Worm (Caenorhabditis elegans): ENCODE data around the gene fip-5.

fip-5 gene

DNA sequence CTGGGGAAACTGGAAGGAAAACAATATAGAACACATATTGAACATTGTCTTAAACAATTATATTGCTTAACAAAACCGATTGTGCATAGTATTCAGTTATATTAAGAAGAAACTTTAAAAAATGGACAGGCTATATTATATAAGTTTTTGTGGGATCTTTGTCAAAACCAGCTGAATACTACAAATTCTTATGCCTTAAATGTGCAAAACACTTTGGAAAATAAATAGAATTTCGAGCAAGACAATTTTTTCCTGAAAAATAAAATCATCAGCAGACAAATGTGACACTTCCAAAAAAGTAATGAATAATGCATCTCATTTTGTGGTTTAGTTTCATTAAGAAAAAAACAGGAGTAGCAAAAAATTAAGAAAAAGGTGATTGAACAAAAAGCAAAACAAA lies 5.1 kb upstream of the fip-5 start:
- TF ChIP-seq tab-1 (GFP tag; IDR thresholded peaks at IDR 0.05) (no peak), flt-1 (GFP tag; IDR thresholded peaks at IDR 0.05) (no peak), klf-2 (GFP tag; conservative IDR thresholded peaks at IDR 0.05) (no peak), ref-1 (GFP tag; conservative IDR thresholded peaks at IDR 0.05) (no peak), med-1 (GFP tag; optimal IDR thresholded peaks at IDR 0.05; ENCODE audit: insufficient read depth) (no peak), ztf-23 (GFP tag; IDR thresholded peaks at IDR 0.05) (no peak), T22C8.4 (GFP tag; IDR thresholded peaks at IDR 0.05) (no peak), ztf-29 (GFP tag; IDR thresholded peaks at IDR 0.05) (no peak), cog-1 (tag; optimal IDR thresholded peaks at IDR 0.05) (no peak)

DNA sequence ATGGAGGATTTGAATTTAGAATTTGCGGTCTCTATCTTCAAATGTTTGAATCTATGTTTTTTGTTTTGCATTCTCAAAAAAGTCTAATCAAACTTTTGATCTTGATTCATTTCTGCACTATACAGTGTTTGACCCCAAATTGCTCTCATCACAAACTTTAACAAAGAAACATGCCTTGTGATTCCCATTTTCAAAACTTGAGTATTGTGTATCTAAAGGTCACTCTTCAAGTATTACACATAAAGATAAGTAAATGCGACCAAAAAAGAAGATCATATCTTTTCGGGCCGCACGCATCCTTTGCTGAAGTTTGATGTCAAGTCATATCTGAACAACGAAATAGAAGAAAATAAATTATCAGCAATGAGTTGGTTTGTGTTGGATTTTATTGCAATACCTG lies 621 bp upstream of the fip-5 start:
- no peak for TF ChIP-seq tab-1 (GFP tag; IDR thresholded peaks at IDR 0.05)
- TF ChIP-seq ztf-23 (GFP tag; IDR thresholded peaks at IDR 0.05): no peak
- no peak for TF ChIP-seq cog-1 (tag; optimal IDR thresholded peaks at IDR 0.05)
- no peak for TF ChIP-seq med-1 (GFP tag; optimal IDR thresholded peaks at IDR 0.05; ENCODE audit: insufficient read depth)
- TF ChIP-seq flt-1 (GFP tag; IDR thresholded peaks at IDR 0.05): no peak
- TF ChIP-seq ztf-29 (GFP tag; IDR thresholded peaks at IDR 0.05): no peak
- TF ChIP-seq T22C8.4 (GFP tag; IDR thresholded peaks at IDR 0.05): no peak
- no peak for TF ChIP-seq klf-2 (GFP tag; conservative IDR thresholded peaks at IDR 0.05)
- no peak for TF ChIP-seq ref-1 (GFP tag; conservative IDR thresholded peaks at IDR 0.05)

DNA sequence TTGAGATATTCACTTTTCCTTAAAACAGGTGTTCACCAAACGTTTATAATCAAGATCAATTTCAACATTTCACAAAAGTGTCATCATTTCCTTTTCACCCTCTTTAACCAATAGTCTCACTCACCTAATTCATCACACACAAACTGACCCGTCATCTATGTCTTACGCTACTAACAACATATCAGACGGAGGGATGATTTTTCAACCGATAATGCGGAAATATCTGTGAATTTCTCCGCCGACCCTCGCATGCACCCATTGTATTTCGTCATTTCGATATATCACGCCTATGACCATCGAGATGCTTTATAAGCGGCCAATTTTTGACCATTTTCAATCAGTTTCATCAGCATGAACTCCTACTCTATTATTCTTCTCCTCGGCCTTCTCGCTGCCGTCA lies 1.6 kb downstream of the fip-5 start, which contains the start of gene fipr-21:
Gene fipr-21 (plus strand): TSS at position 352 of the 400 bp plus-strand sequence.
- TF ChIP-seq tab-1 (GFP tag; IDR thresholded peaks at IDR 0.05) (no peak), ref-1 (GFP tag; conservative IDR thresholded peaks at IDR 0.05) (no peak), med-1 (GFP tag; optimal IDR thresholded peaks at IDR 0.05; ENCODE audit: insufficient read depth) (no peak), cog-1 (tag; optimal IDR thresholded peaks at IDR 0.05) (no peak), ztf-23 (GFP tag; IDR thresholded peaks at IDR 0.05) (no peak), T22C8.4 (GFP tag; IDR thresholded peaks at IDR 0.05) (no peak), ztf-29 (GFP tag; IDR thresholded peaks at IDR 0.05) (no peak), klf-2 (GFP tag; conservative IDR thresholded peaks at IDR 0.05) (no peak), flt-1 (GFP tag; IDR thresholded peaks at IDR 0.05) (no peak)

DNA sequence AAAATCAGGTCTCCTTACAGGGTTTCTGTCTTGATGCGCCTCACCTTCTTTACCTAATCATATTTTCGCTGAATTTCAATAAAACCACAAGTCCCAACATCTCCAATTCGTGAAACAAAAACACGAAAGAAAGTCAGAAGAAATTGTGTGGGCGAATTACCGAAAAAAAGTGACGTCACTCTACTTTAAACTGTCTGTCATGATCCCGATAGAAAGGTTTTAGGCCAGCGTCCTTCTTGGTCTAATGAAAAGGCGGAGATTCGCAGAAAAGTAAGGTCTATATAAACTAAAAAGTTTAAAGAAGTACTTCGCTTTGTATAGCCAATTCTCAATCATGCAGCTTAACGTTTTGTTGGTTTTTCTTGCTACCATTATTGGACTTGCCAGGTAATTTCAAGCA lies 3.7 kb downstream of the fip-5 start, which contains the start of gene cnc-8:
Gene cnc-8 (plus strand): TSS at position 307 of the 400 bp plus-strand sequence.
- no peak for TF ChIP-seq ref-1 (GFP tag; conservative IDR thresholded peaks at IDR 0.05)

DNA sequence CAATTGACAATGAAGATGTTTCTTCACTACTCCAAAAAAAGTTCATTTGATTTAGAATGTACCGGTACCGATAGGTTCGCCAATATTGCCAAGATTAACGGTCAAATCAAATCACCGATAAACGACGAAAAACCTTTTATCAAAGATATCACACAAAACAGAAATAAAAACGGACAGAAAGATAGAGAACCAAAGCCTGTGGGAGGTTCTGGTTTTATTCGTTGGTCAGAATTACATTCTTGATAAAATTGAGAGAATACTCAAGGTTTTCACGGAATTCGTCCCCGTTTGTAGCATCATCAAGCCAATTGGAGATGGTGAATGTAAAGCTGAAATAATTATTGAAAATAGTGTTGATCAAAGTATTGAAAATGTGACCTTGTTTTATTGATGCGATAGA lies 4.4 kb downstream of the fip-5 start:
- TF ChIP-seq tab-1 (GFP tag; IDR thresholded peaks at IDR 0.05) (no peak), flt-1 (GFP tag; IDR thresholded peaks at IDR 0.05) (no peak), ztf-23 (GFP tag; IDR thresholded peaks at IDR 0.05) (no peak), cog-1 (tag; optimal IDR thresholded peaks at IDR 0.05) (no peak), ref-1 (GFP tag; conservative IDR thresholded peaks at IDR 0.05) (no peak), T22C8.4 (GFP tag; IDR thresholded peaks at IDR 0.05) (no peak), ztf-29 (GFP tag; IDR thresholded peaks at IDR 0.05) (no peak), med-1 (GFP tag; optimal IDR thresholded peaks at IDR 0.05; ENCODE audit: insufficient read depth) (no peak), klf-2 (GFP tag; conservative IDR thresholded peaks at IDR 0.05) (no peak)

DNA sequence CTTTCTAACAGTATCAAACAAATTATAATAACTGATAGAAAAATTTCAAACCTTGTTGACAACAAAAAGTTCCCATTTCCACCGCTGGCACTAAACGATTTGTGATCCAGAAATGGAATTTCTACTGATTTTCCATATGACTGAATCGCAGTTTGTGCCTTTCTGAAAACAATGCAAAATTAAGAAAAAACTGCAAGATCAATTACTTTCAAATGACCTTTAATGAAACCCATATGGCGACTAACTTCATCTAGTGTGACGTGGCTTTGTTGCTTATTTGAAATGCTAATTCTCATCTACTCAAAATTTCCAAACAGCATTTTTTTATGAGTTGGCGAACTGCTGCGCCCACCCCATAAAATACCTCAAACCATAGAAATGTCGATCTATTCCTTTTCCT lies 5.0 kb downstream of the fip-5 start, which contains the start of gene F41E7.7:
Gene F41E7.7 (plus strand): TSS at position 301 of the 400 bp plus-strand sequence.
- no peak for TF ChIP-seq ztf-23 (GFP tag; IDR thresholded peaks at IDR 0.05)
- no peak for TF ChIP-seq T22C8.4 (GFP tag; IDR thresholded peaks at IDR 0.05)
- no peak for TF ChIP-seq cog-1 (tag; optimal IDR thresholded peaks at IDR 0.05)
- TF ChIP-seq tab-1 (GFP tag; IDR thresholded peaks at IDR 0.05): no peak
- no peak for TF ChIP-seq flt-1 (GFP tag; IDR thresholded peaks at IDR 0.05)
- TF ChIP-seq ref-1 (GFP tag; conservative IDR thresholded peaks at IDR 0.05): no peak
- TF ChIP-seq ztf-29 (GFP tag; IDR thresholded peaks at IDR 0.05): no peak

DNA sequence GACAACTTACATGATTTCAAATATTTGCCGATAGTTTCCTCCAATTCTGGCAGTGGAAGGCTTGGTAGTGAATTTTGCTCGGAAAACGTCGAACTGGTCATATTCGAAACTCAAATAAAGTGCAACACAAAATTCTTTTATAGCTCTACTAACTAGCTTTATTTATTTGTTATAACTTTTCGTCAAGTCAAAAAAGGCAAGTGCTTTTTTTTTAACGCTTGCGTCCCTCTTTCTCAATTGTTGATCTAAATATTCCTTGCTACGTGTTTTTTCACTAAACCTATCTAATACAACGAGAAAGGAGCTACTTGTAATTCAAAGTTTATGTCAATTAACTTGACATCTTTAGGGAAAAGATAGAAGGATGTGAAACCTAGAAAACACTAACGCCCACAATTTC lies 7.8 kb downstream of the fip-5 start, which contains the start of gene F41E7.6:
Gene F41E7.6 (minus strand): TSS at position 101 of the 400 bp plus-strand sequence.
- TF ChIP-seq ztf-23 (GFP tag; IDR thresholded peaks at IDR 0.05): no peak
- TF ChIP-seq tab-1 (GFP tag; IDR thresholded peaks at IDR 0.05): no peak
- TF ChIP-seq cog-1 (tag; optimal IDR thresholded peaks at IDR 0.05): no peak
- TF ChIP-seq klf-2 (GFP tag; conservative IDR thresholded peaks at IDR 0.05): no peak
- no peak for TF ChIP-seq flt-1 (GFP tag; IDR thresholded peaks at IDR 0.05)
- no peak for TF ChIP-seq ztf-29 (GFP tag; IDR thresholded peaks at IDR 0.05)
- TF ChIP-seq med-1 (GFP tag; optimal IDR thresholded peaks at IDR 0.05; ENCODE audit: insufficient read depth): no peak

DNA sequence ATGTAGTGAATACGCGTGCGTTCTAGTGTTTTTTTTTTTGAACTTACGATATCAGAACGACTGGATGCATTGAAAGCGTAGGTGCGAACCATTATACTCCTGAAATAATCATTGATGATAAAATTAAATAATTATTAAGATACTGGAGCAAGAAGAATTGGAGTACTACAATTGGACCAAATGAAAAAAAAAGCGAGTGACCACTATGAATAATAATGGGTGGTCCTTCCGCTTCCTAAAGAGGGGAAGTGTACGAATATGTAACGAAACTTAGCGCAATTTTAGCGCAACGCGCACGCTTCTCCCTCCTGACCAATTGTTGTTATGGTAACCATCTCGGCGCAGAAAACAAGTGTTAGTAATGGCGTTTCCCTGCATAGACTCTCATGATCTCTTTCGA lies 13.4 kb downstream of the fip-5 start, which contains the start of gene F41E7.9:
Gene F41E7.9 (minus strand): TSS at position 101 of the 400 bp plus-strand sequence.
- TF ChIP-seq tab-1 (GFP tag; IDR thresholded peaks at IDR 0.05): no peak
- no peak for TF ChIP-seq klf-2 (GFP tag; conservative IDR thresholded peaks at IDR 0.05)
- TF ChIP-seq flt-1 (GFP tag; IDR thresholded peaks at IDR 0.05): no peak
- TF ChIP-seq ref-1 (GFP tag; conservative IDR thresholded peaks at IDR 0.05): no peak
- TF ChIP-seq cog-1 (tag; optimal IDR thresholded peaks at IDR 0.05): no peak
- TF ChIP-seq T22C8.4 (GFP tag; IDR thresholded peaks at IDR 0.05): no peak
- no peak for TF ChIP-seq med-1 (GFP tag; optimal IDR thresholded peaks at IDR 0.05; ENCODE audit: insufficient read depth)
- TF ChIP-seq ztf-29 (GFP tag; IDR thresholded peaks at IDR 0.05): no peak
- TF ChIP-seq ztf-23 (GFP tag; IDR thresholded peaks at IDR 0.05): no peak

DNA sequence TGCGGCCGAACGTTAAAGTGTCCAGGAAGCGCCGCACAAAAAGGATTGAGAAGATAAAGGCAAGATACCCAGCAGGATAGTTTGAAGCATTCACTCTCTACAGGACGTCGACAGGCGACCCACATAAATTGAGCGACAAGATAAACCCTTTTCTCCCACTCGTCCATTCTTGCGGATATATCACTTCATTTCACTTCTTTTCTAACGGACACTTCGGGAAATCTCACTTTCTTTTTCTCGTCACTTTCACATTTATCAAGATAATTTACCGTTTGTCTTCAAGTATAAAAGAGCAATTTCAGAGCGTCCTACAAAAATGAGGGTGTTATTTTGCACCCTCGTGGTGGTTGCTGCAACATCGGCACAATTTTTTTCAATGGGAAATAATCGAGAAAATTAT lies 15.0 kb downstream of the fip-5 start, which contains the start of gene R07E3.6:
Gene R07E3.6 (plus strand): TSS at position 158 of the 400 bp plus-strand sequence.
- TF ChIP-seq cog-1 (tag; optimal IDR thresholded peaks at IDR 0.05) (no peak), flt-1 (GFP tag; IDR thresholded peaks at IDR 0.05) (no peak), ztf-29 (GFP tag; IDR thresholded peaks at IDR 0.05) (no peak)

DNA sequence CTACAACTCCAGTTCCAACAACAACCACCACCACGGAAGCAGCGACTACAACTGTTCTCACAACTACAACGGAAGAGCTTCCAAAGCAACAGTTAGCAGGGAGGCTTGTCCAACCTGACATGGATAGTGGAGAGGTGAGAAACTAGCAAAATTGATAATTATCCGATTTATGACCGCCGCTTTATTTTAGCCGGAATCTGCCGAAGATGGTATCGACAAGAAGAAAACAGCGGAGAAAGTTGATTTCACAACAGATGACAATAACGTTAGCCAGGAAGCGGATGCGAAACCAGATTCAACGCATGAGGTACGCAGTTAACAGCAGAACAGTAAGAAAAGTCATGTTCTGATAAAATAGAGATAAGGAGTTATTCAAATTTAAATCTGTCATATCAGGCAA lies 15.9 kb downstream of the fip-5 start:
- no peak for TF ChIP-seq med-1 (GFP tag; optimal IDR thresholded peaks at IDR 0.05; ENCODE audit: insufficient read depth)
- no peak for TF ChIP-seq tab-1 (GFP tag; IDR thresholded peaks at IDR 0.05)
